Worm (Caenorhabditis elegans) whole organism, young adult: Measurements from ENCODE around the gene nhr-4.
A peak's percentile ranks its signal among the peaks of the same experiment; 100 is the strongest.
"Not testable (repeated sequence)": the region's sequence is repeated elsewhere in the genome, so short reads cannot be mapped to it uniquely, and the experiment has no call there.

Experiments
- B0019.2 ChIP-seq: fragments of 200-800 bp; sonication (Bioruptor generic); conservative IDR thresholded peaks from 2 replicates; pipeline ENCODE4 v1.3.6; 2022; ENCODE audit warnings: missing genetic modification reagents, missing genetic modification characterization, missing compliant biosample characterization
- B0035.1 ChIP-seq: sonication (generic microtip); optimal IDR thresholded peaks from 2 replicates; lab custom pipeline; 2016; ENCODE audit warnings: missing genetic modification characterization, mild to moderate bottlenecking, missing compliant biosample characterization, missing genotype, missing genetic modification reagents
- B0261.1 ChIP-seq: sonication (generic microtip); optimal IDR thresholded peaks from 2 replicates; lab custom pipeline; 2016; ENCODE audit warnings: mild to moderate bottlenecking, missing genetic modification characterization, moderate library complexity, missing compliant biosample characterization
- C06A6.2 ChIP-seq: fragments of 200-800 bp; sonication (Bioruptor generic); conservative IDR thresholded peaks from 2 replicates; pipeline ENCODE4 v1.3.6; 2022; ENCODE audit warnings: missing genetic modification characterization, missing compliant biosample characterization
- akir-1 ChIP-seq: fragments of 200-800 bp; sonication (Bioruptor generic); optimal IDR thresholded peaks from 2 replicates; lab custom pipeline; 2018; ENCODE audit warnings: mild to moderate bottlenecking, missing genetic modification characterization, moderate library complexity, missing compliant biosample characterization
- aptf-2 ChIP-seq: fragments of 200-800 bp; sonication (Bioruptor generic); conservative IDR thresholded peaks from 2 replicates; pipeline ENCODE4 v1.3.6; 2022; ENCODE audit warnings: missing genetic modification reagents, missing genetic modification characterization, missing compliant biosample characterization
- atf-7 ChIP-seq: sonication (generic microtip); optimal IDR thresholded peaks from 2 replicates; lab custom pipeline; 2017; ENCODE audit warnings: mild to moderate bottlenecking, missing genetic modification characterization, missing compliant biosample characterization
- athp-1 ChIP-seq: sonication (generic microtip); optimal IDR thresholded peaks from 2 replicates; lab custom pipeline; 2017; ENCODE audit warnings: mild to moderate bottlenecking, missing genetic modification characterization, missing compliant biosample characterization
- ccch-3 ChIP-seq: fragments of 200-800 bp; sonication (Bioruptor generic); optimal IDR thresholded peaks from 2 replicates; lab custom pipeline; 2018; ENCODE audit warnings: mild to moderate bottlenecking, missing genetic modification characterization, missing compliant biosample characterization
- cebp-2 ChIP-seq: fragments of 200-800 bp; sonication (Bioruptor generic); IDR thresholded peaks from 2 replicates; pipeline ENCODE4 v1.3.6; 2022; ENCODE audit warnings: missing genetic modification characterization, missing compliant biosample characterization
- ceh-58 ChIP-seq: fragments of 200-800 bp; sonication (Bioruptor generic); IDR thresholded peaks from 2 replicates; pipeline ENCODE4 v1.3.6; 2022; ENCODE audit warnings: missing genetic modification characterization, missing compliant biosample characterization
- ceh-79 ChIP-seq: sonication (generic microtip); optimal IDR thresholded peaks from 2 replicates; lab custom pipeline; 2017; ENCODE audit warnings: mild to moderate bottlenecking, missing genetic modification characterization, missing compliant biosample characterization
- chd-7 ChIP-seq: sonication (generic microtip); optimal IDR thresholded peaks from 2 replicates; lab custom pipeline; 2016; ENCODE audit warnings: mild to moderate bottlenecking, missing genetic modification characterization, moderate library complexity, missing compliant biosample characterization
- egl-18 ChIP-seq: fragments of 200-800 bp; sonication (Bioruptor generic); IDR thresholded peaks from 2 replicates; pipeline ENCODE4 v1.3.6; 2022; ENCODE audit warnings: missing genetic modification reagents, missing genetic modification characterization, missing compliant biosample characterization
- hmg-1.2 ChIP-seq: fragments of 200-800 bp; sonication (Bioruptor generic); IDR thresholded peaks from 2 replicates; pipeline ENCODE4 v1.3.6; 2022; ENCODE audit warnings: missing genetic modification reagents, missing genetic modification characterization, missing compliant biosample characterization
- hrde-1 ChIP-seq: sonication (generic microtip); optimal IDR thresholded peaks from 2 replicates; lab custom pipeline; 2016; ENCODE audit warnings: missing genetic modification characterization, mild to moderate bottlenecking, missing compliant biosample characterization, moderate library complexity, missing genotype, missing genetic modification reagents, borderline replicate concordance
- lag-1 ChIP-seq: fragments of 200-800 bp; sonication (Bioruptor generic); IDR thresholded peaks from 2 replicates; pipeline ENCODE4 v1.3.6; 2022; ENCODE audit warnings: missing genetic modification reagents, missing genetic modification characterization, missing compliant biosample characterization
- let-526 ChIP-seq: fragments of 200-800 bp; sonication (Bioruptor generic); IDR thresholded peaks from 2 replicates; pipeline ENCODE4 v1.3.6; 2022; ENCODE audit warnings: missing genetic modification reagents, missing genetic modification characterization, missing compliant biosample characterization
- let-607 ChIP-seq, 2 experiments: fragments of 200-800 bp in 1 of 2; sonication (Bioruptor generic) in 1 of 2; sonication (generic microtip) in 1 of 2; optimal IDR thresholded peaks; 2 replicates each; lab custom pipeline; 2016 to 2018; ENCODE audit warnings: mild to moderate bottlenecking in 2 of 2, missing compliant biosample characterization in 2 of 2, missing genetic modification characterization in 2 of 2, moderate library complexity in 2 of 2, missing genotype in 1 of 2
- lin-40 ChIP-seq: sonication (generic microtip); optimal IDR thresholded peaks from 2 replicates; lab custom pipeline; 2016; ENCODE audit warnings: missing genetic modification characterization, mild to moderate bottlenecking, missing compliant biosample characterization, missing genotype, missing genetic modification reagents
- lin-54 ChIP-seq: fragments of 200-800 bp; sonication (Bioruptor generic); optimal IDR thresholded peaks from 2 replicates; lab custom pipeline; 2018; ENCODE audit warnings: mild to moderate bottlenecking, missing genetic modification characterization, missing compliant biosample characterization
- lir-1 ChIP-seq: fragments of 200-800 bp; sonication (Bioruptor generic); conservative IDR thresholded peaks from 2 replicates; pipeline ENCODE4 v1.3.6; 2022; ENCODE audit warnings: missing genetic modification reagents, missing genetic modification characterization, missing compliant biosample characterization
- lsy-27 ChIP-seq: sonication (generic microtip); optimal IDR thresholded peaks from 2 replicates; lab custom pipeline; 2017; ENCODE audit warnings: missing genetic modification characterization, mild to moderate bottlenecking, missing compliant biosample characterization, antibody characterized with exemption, missing genotype, borderline replicate concordance; ENCODE audit not compliant: insufficient read depth
- mcd-1 ChIP-seq: fragments of 200-800 bp; sonication (Bioruptor generic); IDR thresholded peaks from 2 replicates; pipeline ENCODE4 v1.3.6; 2022; ENCODE audit warnings: missing genetic modification reagents, missing genetic modification characterization, missing compliant biosample characterization
- mel-28 ChIP-seq: sonication (generic microtip); optimal IDR thresholded peaks from 2 replicates; lab custom pipeline; 2016; ENCODE audit warnings: borderline replicate concordance, mild to moderate bottlenecking, missing genetic modification characterization, missing compliant biosample characterization
- nfyb-1 ChIP-seq: fragments of 200-800 bp; sonication (Bioruptor generic); IDR thresholded peaks from 2 replicates; pipeline ENCODE4 v1.3.6; 2022; ENCODE audit warnings: missing genetic modification reagents, missing genetic modification characterization, missing compliant biosample characterization
- nhr-120 ChIP-seq: fragments of 200-800 bp; sonication (Bioruptor generic); IDR thresholded peaks from 2 replicates; pipeline ENCODE4 v1.3.6; 2022; ENCODE audit warnings: missing genetic modification characterization, missing compliant biosample characterization
- nhr-27 ChIP-seq: fragments of 200-800 bp; sonication (Bioruptor generic); optimal IDR thresholded peaks from 2 replicates; lab custom pipeline; 2018; ENCODE audit warnings: mild to moderate bottlenecking, missing genetic modification characterization, moderate library complexity, missing compliant biosample characterization
- nhr-80 ChIP-seq: sonication (generic microtip); optimal IDR thresholded peaks from 2 replicates; lab custom pipeline; 2016; ENCODE audit warnings: missing genetic modification characterization, missing compliant biosample characterization
- pha-4 ChIP-seq: fragments of 150-350 bp; sonication (generic microtip); optimal IDR thresholded peaks from 2 replicates; lab custom pipeline; 2014; ENCODE audit warnings: missing biosample characterization, missing genetic modification reagents, missing genetic modification characterization
- sea-2 ChIP-seq: fragments of 200-800 bp; sonication (Bioruptor generic); IDR thresholded peaks from 2 replicates; pipeline ENCODE4 v1.3.6; 2022; ENCODE audit warnings: missing genetic modification characterization, missing compliant biosample characterization
- somi-1 ChIP-seq: fragments of 200-800 bp; sonication (Bioruptor generic); optimal IDR thresholded peaks from 2 replicates; lab custom pipeline; 2018; ENCODE audit warnings: mild to moderate bottlenecking, missing genetic modification characterization, missing compliant biosample characterization
- sptf-2 ChIP-seq: fragments of 200-800 bp; sonication (Bioruptor generic); optimal IDR thresholded peaks from 2 replicates; lab custom pipeline; 2018; ENCODE audit warnings: mild to moderate bottlenecking, missing genetic modification characterization, missing compliant biosample characterization
- unc-62 ChIP-seq: fragments of 150-350 bp; optimal IDR thresholded peaks from 2 replicates; lab custom pipeline; 2014; ENCODE audit warnings: missing biosample characterization, missing genetic modification reagents, missing genetic modification characterization
- zfh-2 ChIP-seq: fragments of 200-800 bp; sonication (Bioruptor generic); conservative IDR thresholded peaks from 2 replicates; pipeline ENCODE4 v1.3.6; 2022; ENCODE audit warnings: missing genetic modification reagents, missing genetic modification characterization, missing compliant biosample characterization
- ztf-6 ChIP-seq: fragments of 200-800 bp; sonication (Bioruptor generic); IDR thresholded peaks from 2 replicates; pipeline ENCODE4 v1.3.6; 2022; ENCODE audit warnings: missing genetic modification reagents, missing genetic modification characterization, missing compliant biosample characterization

Gene nhr-4

ce11 chrIV:9894331-9894730 lies 15.2 kb downstream of the nhr-4 start, which contains the start of gene msp-77:
msp-77 (plus strand) TSS chrIV:9894631.
- not testable (repeated sequence) for TF ChIP-seq let-526; C06A6.2 (GFP tag; lab: Robert Waterston, UW); aptf-2 (GFP tag; lab: Robert Waterston, UW)

ce11 chrIV:9895088-9895487 lies 16.0 kb downstream of the nhr-4 start, which contains the start of gene ssp-32:
ssp-32 (plus strand) TSS chrIV:9895388.
- no peak for TF ChIP-seq nhr-80 (tag; lab: Kevin White, UChicago)
- no peak for TF ChIP-seq pha-4 (tag; lab: Kevin White, UChicago)
- no peak for TF ChIP-seq ztf-6
- TF ChIP-seq ceh-58 (GFP tag; lab: Robert Waterston, UW) = no peak
- no peak for TF ChIP-seq lin-40 (tag; lab: Kevin White, UChicago)
- TF ChIP-seq ceh-79 = no peak
- TF ChIP-seq cebp-2 = no peak
- TF ChIP-seq nfyb-1 = no peak
- TF ChIP-seq sptf-2 (GFP tag; lab: Kevin White, UChicago) = no peak

ce11 chrIV:9898712-9899111 lies 19.6 kb downstream of the nhr-4 start, which contains the start of gene tbc-3:
tbc-3 (plus strand) TSS chrIV:9899012.
- TF ChIP-seq nfyb-1 (no peak), pha-4 (tag; lab: Kevin White, UChicago) (no peak), ceh-58 (GFP tag; lab: Robert Waterston, UW) (no peak), athp-1 (tag; lab: Kevin White, UChicago) (no peak), ccch-3 (no peak)

ce11 chrIV:9899227-9899626 lies 20.1 kb downstream of the nhr-4 start:
- peak; percentile 94 for TF ChIP-seq hmg-1.2
- TF ChIP-seq lag-1 = no peak
- no peak for TF ChIP-seq hrde-1 (tag; lab: Kevin White, UChicago)
- TF ChIP-seq mcd-1 (GFP tag; lab: Robert Waterston, UW) = peak; percentile 52
- TF ChIP-seq B0261.1 (tag; lab: Kevin White, UChicago) = no peak
- no peak for TF ChIP-seq sea-2 (GFP tag; lab: Robert Waterston, UW)
- no peak for TF ChIP-seq ceh-58 (GFP tag; lab: Robert Waterston, UW)
- TF ChIP-seq let-607 (tag; optimal IDR thresholded peaks at IDR 0.05; lab: Kevin White, UChicago) = peak; percentile 78 to 85

- TF ChIP-seq lir-1 = no peak
- TF ChIP-seq ceh-58 (GFP tag; lab: Robert Waterston, UW) = no peak
- TF ChIP-seq egl-18 = no peak
- TF ChIP-seq mel-28 = no peak
- no peak for TF ChIP-seq chd-7
- TF ChIP-seq lin-54 (GFP tag; lab: Kevin White, UChicago) = no peak
- no peak for TF ChIP-seq lsy-27 (tag; lab: Kevin White, UChicago)
- TF ChIP-seq zfh-2 (GFP tag; lab: Robert Waterston, UW) = no peak
- TF ChIP-seq C06A6.2 (GFP tag; lab: Robert Waterston, UW) = no peak
- TF ChIP-seq aptf-2 (GFP tag; lab: Robert Waterston, UW) = no peak
- TF ChIP-seq nhr-27 (tag; lab: Kevin White, UChicago) = no peak
- no peak for TF ChIP-seq unc-62 (GFP tag; lab: Kevin White, UChicago)
- TF ChIP-seq akir-1 (GFP tag; lab: Kevin White, UChicago) = no peak
- no peak for TF ChIP-seq nhr-120
- TF ChIP-seq let-607 (tag; optimal IDR thresholded peaks at IDR 0.05; lab: Kevin White, UChicago) = no peak
- no peak for TF ChIP-seq B0019.2
- TF ChIP-seq B0035.1 (tag; lab: Kevin White, UChicago) = no peak
- TF ChIP-seq somi-1 = no peak
- TF ChIP-seq atf-7 = no peak
- TF ChIP-seq, all 124 proteins: peak for 0
These were observed 24.5 kb downstream of the nhr-4 start, which contains the start of gene best-13 for ce11 chrIV:9903608-9904007. best-13 (plus strand) TSS chrIV:9903908.
